Worm (Caenorhabditis elegans) whole organism, L2 larva: ENCODE results near the gene T03F6.4.

Experiments used
- ceh-16 ChIP-seq: fragments of 150-350 bp; optimal IDR thresholded peaks from 2 replicates; lab custom pipeline; 2014; ENCODE audit warnings: missing biosample characterization, missing genetic modification characterization
- nhr-129 ChIP-seq: fragments of 150-350 bp; optimal IDR thresholded peaks from 2 replicates; lab custom pipeline; 2014; ENCODE audit warnings: missing biosample characterization, missing genetic modification characterization
- ztf-11 ChIP-seq: sonication (generic microtip); optimal IDR thresholded peaks from 2 replicates; lab custom pipeline; 2017; ENCODE audit warnings: missing biosample characterization, missing genetic modification characterization

DNA sequence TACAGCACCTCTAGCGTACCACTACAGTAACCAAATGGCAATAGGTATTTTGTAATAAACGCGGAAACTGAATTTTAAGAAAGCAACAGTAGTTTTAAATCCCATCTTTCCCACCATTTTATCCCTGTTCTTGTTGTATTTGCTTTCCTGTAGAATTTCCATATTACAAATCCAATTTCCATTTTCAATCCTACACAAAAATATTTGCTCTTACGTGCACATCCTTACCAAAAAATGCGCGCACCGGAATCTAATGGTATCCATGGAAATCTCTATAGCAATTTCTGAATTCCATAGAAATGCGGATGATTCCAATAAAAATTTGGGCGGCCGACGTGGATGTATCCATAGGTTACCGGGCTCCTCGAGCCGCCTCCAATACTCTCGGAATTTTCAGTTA is 44.2 kb downstream of the T03F6.4 start, which contains the start of gene trf-1:
- TF ChIP-seq nhr-129 (tag; lab: Kevin White, UChicago): no peak
- TF ChIP-seq ceh-16 (tag; lab: Kevin White, UChicago): no peak
- TF ChIP-seq ztf-11: no peak
